Worm (Caenorhabditis elegans) whole organism, L3 larva: ENCODE measurements around the gene mrps-7.

Experiments used
- R02D3.7 ChIP-seq: fragments of 150-350 bp; optimal IDR thresholded peaks from 2 replicates; lab custom pipeline; 2014; ENCODE audit warnings: missing biosample characterization, missing genetic modification characterization
- ZK546.5 ChIP-seq: sonication (generic microtip); optimal IDR thresholded peaks from 2 replicates; lab custom pipeline; 2017; ENCODE audit warnings: missing biosample characterization, missing genetic modification characterization
- aly-2 ChIP-seq: fragments of 150-350 bp; optimal IDR thresholded peaks from 2 replicates; lab custom pipeline; 2014; ENCODE audit warnings: missing biosample characterization, missing genetic modification characterization
- ama-1 ChIP-seq: fragments of 150-350 bp; optimal IDR thresholded peaks from 2 replicates; lab custom pipeline; 2018
- ceh-16 ChIP-seq: sonication (generic microtip); optimal IDR thresholded peaks from 2 replicates; lab custom pipeline; 2017; ENCODE audit warnings: missing biosample characterization, missing genetic modification characterization
- ceh-28 ChIP-seq: fragments of 150-350 bp; optimal IDR thresholded peaks from 2 replicates; lab custom pipeline; 2014; ENCODE audit warnings: missing biosample characterization, missing genetic modification reagents, missing genetic modification characterization
- ceh-82 ChIP-seq: fragments of 150-350 bp; optimal IDR thresholded peaks from 2 replicates; lab custom pipeline; 2014; ENCODE audit warnings: missing biosample characterization, missing genetic modification characterization
- ceh-9 ChIP-seq: sonication (generic microtip); optimal IDR thresholded peaks from 2 replicates; lab custom pipeline; 2018; ENCODE audit warnings: missing biosample characterization, missing genetic modification characterization
- daf-12 ChIP-seq: fragments of 150-350 bp; optimal IDR thresholded peaks from 2 replicates; lab custom pipeline; 2014; ENCODE audit warnings: missing biosample characterization, missing genetic modification reagents, missing genetic modification characterization
- egl-27 ChIP-seq: sonication (generic microtip); optimal IDR thresholded peaks from 4 replicates; lab custom pipeline; 2017; ENCODE audit warnings: missing biosample characterization, missing genetic modification reagents, missing genetic modification characterization
- egl-5 ChIP-seq: fragments of 150-350 bp; optimal IDR thresholded peaks from 2 replicates; lab custom pipeline; 2017; ENCODE audit warnings: missing biosample characterization, missing genetic modification reagents, missing genetic modification characterization, inconsistent platforms
- elt-1 ChIP-seq: fragments of 150-350 bp; optimal IDR thresholded peaks from 2 replicates; lab custom pipeline; 2014; ENCODE audit warnings: missing biosample characterization, missing genetic modification characterization
- elt-2 ChIP-seq: sonication (generic microtip); optimal IDR thresholded peaks from 2 replicates; lab custom pipeline; 2016; ENCODE audit warnings: missing genetic modification reagents, mild to moderate bottlenecking, missing genetic modification characterization, missing compliant biosample characterization
- elt-3 ChIP-seq, 3 experiments: fragments of 150-350 bp in 1 of 3; sonication (generic microtip) in 2 of 3; optimal IDR thresholded peaks; 2 replicates in 2 of 3; 4 replicates in 1 of 3; lab custom pipeline; 2014 to 2017; ENCODE audit warnings: missing biosample characterization in 3 of 3, missing genetic modification characterization in 3 of 3
- eor-1 ChIP-seq, 2 experiments: fragments of 150-350 bp; optimal IDR thresholded peaks; 2 replicates each; lab custom pipeline; 2014 to 2018; ENCODE audit warnings: missing biosample characterization in 2 of 2, missing genetic modification characterization in 2 of 2
- fkh-10 ChIP-seq: sonication (generic microtip); optimal IDR thresholded peaks from 2 replicates; lab custom pipeline; 2017; ENCODE audit warnings: missing biosample characterization, missing genetic modification reagents, missing genetic modification characterization
- fkh-2 ChIP-seq: fragments of 150-350 bp; optimal IDR thresholded peaks from 2 replicates; lab custom pipeline; 2014; ENCODE audit warnings: missing biosample characterization, missing genetic modification reagents, missing genetic modification characterization
- fos-1 ChIP-seq: fragments of 150-350 bp; optimal IDR thresholded peaks from 2 replicates; lab custom pipeline; 2014; ENCODE audit warnings: missing biosample characterization, missing genetic modification characterization
- hmg-11 ChIP-seq: sonication (generic microtip); optimal IDR thresholded peaks from 2 replicates; lab custom pipeline; 2016; ENCODE audit warnings: missing genetic modification characterization, missing compliant biosample characterization
- jun-1 ChIP-seq: fragments of 150-350 bp; optimal IDR thresholded peaks from 2 replicates; lab custom pipeline; 2014; ENCODE audit warnings: missing biosample characterization, missing genetic modification reagents, missing genetic modification characterization
- lin-15B ChIP-seq: fragments of 150-350 bp; optimal IDR thresholded peaks from 2 replicates; lab custom pipeline; 2014; ENCODE audit warnings: missing biosample characterization, missing genetic modification characterization
- lin-39 ChIP-seq: fragments of 150-350 bp; optimal IDR thresholded peaks from 2 replicates; lab custom pipeline; 2018; ENCODE audit warnings: missing biosample characterization, missing genetic modification reagents, missing genetic modification characterization
- lsy-12 ChIP-seq: sonication (generic microtip); optimal IDR thresholded peaks from 2 replicates; lab custom pipeline; 2016; ENCODE audit warnings: mild to moderate bottlenecking, missing genetic modification characterization, missing compliant biosample characterization
- mml-1 ChIP-seq: fragments of 150-350 bp; sonication (generic microtip); optimal IDR thresholded peaks from 3 replicates; lab custom pipeline; 2014; ENCODE audit warnings: missing biosample characterization, missing genetic modification characterization
- nfya-1 ChIP-seq: sonication (generic microtip); optimal IDR thresholded peaks from 2 replicates; lab custom pipeline; 2017; ENCODE audit warnings: missing genetic modification characterization, mild to moderate bottlenecking, missing compliant biosample characterization, antibody characterized with exemption, moderate library complexity; ENCODE audit not compliant: insufficient read depth
- nhr-11 ChIP-seq: fragments of 150-350 bp; optimal IDR thresholded peaks from 2 replicates; lab custom pipeline; 2014; ENCODE audit warnings: missing biosample characterization, missing genetic modification characterization
- nhr-12 ChIP-seq: fragments of 150-350 bp; optimal IDR thresholded peaks from 2 replicates; lab custom pipeline; 2014; ENCODE audit warnings: missing biosample characterization, missing genetic modification characterization
- nhr-23 ChIP-seq: fragments of 150-350 bp; optimal IDR thresholded peaks from 2 replicates; lab custom pipeline; 2014; ENCODE audit warnings: missing biosample characterization, missing genetic modification reagents, missing genetic modification characterization
- nhr-237 ChIP-seq: fragments of 150-350 bp; optimal IDR thresholded peaks from 2 replicates; lab custom pipeline; 2014; ENCODE audit warnings: missing biosample characterization, missing genetic modification characterization
- nhr-25 ChIP-seq: sonication (generic microtip); optimal IDR thresholded peaks from 2 replicates; lab custom pipeline; 2017; ENCODE audit warnings: missing biosample characterization, missing genetic modification characterization
- nhr-28 ChIP-seq: fragments of 150-350 bp; optimal IDR thresholded peaks from 2 replicates; lab custom pipeline; 2014; ENCODE audit warnings: missing biosample characterization, missing genetic modification characterization
- nhr-43 ChIP-seq: sonication (generic microtip); optimal IDR thresholded peaks from 2 replicates; lab custom pipeline; 2016; ENCODE audit warnings: mild to moderate bottlenecking, missing genetic modification characterization, missing compliant biosample characterization; ENCODE audit not compliant: poor library complexity, severe bottlenecking
- nhr-67 ChIP-seq: fragments of 150-350 bp; optimal IDR thresholded peaks from 2 replicates; lab custom pipeline; 2014; ENCODE audit warnings: missing biosample characterization, missing genetic modification characterization
- nhr-76 ChIP-seq: fragments of 150-350 bp; sonication (generic microtip); optimal IDR thresholded peaks from 5 replicates; lab custom pipeline; 2014; ENCODE audit warnings: missing biosample characterization, missing genetic modification characterization
- pha-4 ChIP-seq: fragments of 150-350 bp; optimal IDR thresholded peaks from 2 replicates; lab custom pipeline; 2014; ENCODE audit warnings: missing biosample characterization, missing genetic modification reagents, missing genetic modification characterization
- pqm-1 ChIP-seq: fragments of 150-350 bp; optimal IDR thresholded peaks from 2 replicates; lab custom pipeline; 2017; ENCODE audit warnings: missing biosample characterization, missing genetic modification characterization, inconsistent platforms
- sea-2 ChIP-seq: fragments of 150-350 bp; sonication (generic microtip); optimal IDR thresholded peaks from 4 replicates; lab custom pipeline; 2014; ENCODE audit warnings: missing biosample characterization, missing genetic modification reagents, missing genetic modification characterization
- skn-1 ChIP-seq: fragments of 150-350 bp; optimal IDR thresholded peaks from 2 replicates; lab custom pipeline; 2014; ENCODE audit warnings: missing biosample characterization, missing genetic modification characterization
- snpc-4 ChIP-seq: fragments of 150-350 bp; optimal IDR thresholded peaks from 2 replicates; lab custom pipeline; 2014; ENCODE audit warnings: missing biosample characterization, missing genetic modification characterization
- tbx-2 ChIP-seq: sonication (generic microtip); optimal IDR thresholded peaks from 2 replicates; lab custom pipeline; 2016; ENCODE audit warnings: mild to moderate bottlenecking, missing genetic modification characterization, missing compliant biosample characterization
- unc-39 ChIP-seq: sonication (generic microtip); optimal IDR thresholded peaks from 4 replicates; lab custom pipeline; 2017; ENCODE audit warnings: missing biosample characterization, missing genetic modification characterization
- unc-62 ChIP-seq: fragments of 150-350 bp; sonication (generic microtip); optimal IDR thresholded peaks from 4 replicates; lab custom pipeline; 2014; ENCODE audit warnings: missing biosample characterization, missing genetic modification reagents, missing genetic modification characterization
- zag-1 ChIP-seq: fragments of 150-350 bp; optimal IDR thresholded peaks from 2 replicates; lab custom pipeline; 2014; ENCODE audit warnings: missing biosample characterization, missing genetic modification characterization
- ztf-11 ChIP-seq: fragments of 150-350 bp; optimal IDR thresholded peaks from 2 replicates; lab custom pipeline; 2014; ENCODE audit warnings: missing biosample characterization, missing genetic modification characterization
- ztf-4 ChIP-seq: fragments of 150-350 bp; optimal IDR thresholded peaks from 2 replicates; lab custom pipeline; 2014; ENCODE audit warnings: missing biosample characterization, missing genetic modification characterization

The mrps-7 gene

ce11 chrIV:14797354-14797753 is 29.8 kb upstream of the mrps-7 start, which contains the start of the genes Y57G11C.1147 and nuo-3:
Gene Y57G11C.1147, minus strand, starts transcription at chrIV:14797514.
Gene nuo-3, minus strand, starts transcription at chrIV:14797544.
- TF ChIP-seq nhr-67 (no peak), lin-15B (tag; lab: Kevin White, UChicago) (peak; percentile 45), sea-2 (no peak), ceh-82 (no peak), ama-1 (lab: Kevin White, UChicago) (peak; percentile 18), lin-39 (tag; lab: Kevin White, UChicago) (peak; percentile 75), eor-1 (tag; optimal IDR thresholded peaks at IDR 0.05; lab: Kevin White, UChicago) (no peak), hmg-11 (tag; lab: Kevin White, UChicago) (peak; percentile 30), nfya-1 (peak; percentile 80), snpc-4 (no peak), R02D3.7 (tag; lab: Kevin White, UChicago) (peak; percentile 67), ceh-28 (tag; lab: Kevin White, UChicago) (no peak)

ce11 chrIV:14795918-14796488 is 28.5 kb upstream of the mrps-7 start, which contains the start of gene coq-3:
Gene coq-3, minus strand, starts transcription at chrIV:14796324.
- TF ChIP-seq ama-1 (lab: Kevin White, UChicago) (peak; percentile 83), lsy-12 (tag; lab: Kevin White, UChicago) (no peak), hmg-11 (tag; lab: Kevin White, UChicago) (no peak), nhr-43 (tag; lab: Kevin White, UChicago) (peak; percentile 15), elt-1 (tag; lab: Kevin White, UChicago) (no peak), nhr-11 (tag; lab: Kevin White, UChicago) (no peak), ztf-4 (tag; lab: Kevin White, UChicago) (peak; percentile 5)
- TF ChIP-seq, all 47 proteins: peak for 3

- TF ChIP-seq nhr-25 (tag; lab: Kevin White, UChicago) (peak; percentile 75), nhr-12 (tag; lab: Kevin White, UChicago) (no peak), egl-27 (tag; lab: Kevin White, UChicago) (no peak), sea-2 (peak; percentile 97), unc-39 (tag; lab: Kevin White, UChicago) (no peak), nhr-237 (tag; lab: Kevin White, UChicago) (no peak), elt-3 (tag; optimal IDR thresholded peaks at IDR 0.05; lab: Kevin White, UChicago) (no peak), elt-2 (tag; lab: Kevin White, UChicago) (peak; percentile 45), ceh-28 (tag; lab: Kevin White, UChicago) (peak; percentile 70), fos-1 (tag; lab: Kevin White, UChicago) (no peak), nhr-23 (tag; lab: Kevin White, UChicago) (peak; percentile 43), egl-5 (tag; lab: Kevin White, UChicago) (no peak), jun-1 (tag; lab: Kevin White, UChicago) (peak; percentile 21), fkh-10 (no peak), skn-1 (tag; lab: Kevin White, UChicago) (no peak), nfya-1 (peak; percentile 71), fkh-2 (tag; lab: Kevin White, UChicago) (no peak), ztf-11 (tag; lab: Kevin White, UChicago) (no peak), ZK546.5 (tag; lab: Kevin White, UChicago) (no peak), pha-4 (tag; lab: Kevin White, UChicago) (peak; percentile 60), nhr-76 (no peak), tbx-2 (tag; lab: Kevin White, UChicago) (no peak), zag-1 (tag; lab: Kevin White, UChicago) (no peak), pqm-1 (tag; lab: Kevin White, UChicago) (peak; percentile 17), daf-12 (tag; lab: Kevin White, UChicago) (no peak), ama-1 (lab: Kevin White, UChicago) (peak; percentile 55), aly-2 (tag; lab: Kevin White, UChicago) (no peak), ceh-16 (no peak), nhr-67 (no peak), unc-62 (GFP tag; lab: Kevin White, UChicago) (no peak), snpc-4 (no peak), lin-15B (tag; lab: Kevin White, UChicago) (peak; percentile 17), R02D3.7 (tag; lab: Kevin White, UChicago) (peak; percentile 24), ceh-9 (tag; lab: Kevin White, UChicago) (no peak), ceh-82 (no peak), elt-1 (tag; lab: Kevin White, UChicago) (peak; percentile 5), ztf-4 (tag; lab: Kevin White, UChicago) (peak; percentile 28), mml-1 (no peak), nhr-28 (tag; lab: Kevin White, UChicago) (no peak), lsy-12 (tag; lab: Kevin White, UChicago) (peak; percentile 59), lin-39 (tag; lab: Kevin White, UChicago) (peak; percentile 15), hmg-11 (tag; lab: Kevin White, UChicago) (peak; percentile 48), nhr-43 (tag; lab: Kevin White, UChicago) (peak; percentile 12)
Measured at ce11 chrIV:14793900-14794624, 26.5 kb upstream of the mrps-7 start.
